Fruit fly (Drosophila melanogaster) whole organism, embryonic: Measurements from ENCODE around the gene CG15170.

Experiments
- B-H1 ChIP-seq: fragments of 200-800 bp; sonication (Bioruptor generic); IDR thresholded peaks from 3 replicates; pipeline ENCODE4 v1.3.6; 2022; ENCODE audit warnings: missing biosample characterization, missing genetic modification characterization
- CG10366 ChIP-seq: fragments of 200-800 bp; sonication (Bioruptor generic); IDR thresholded peaks from 2 replicates; pipeline ENCODE4 v1.3.6; 2022; ENCODE audit warnings: missing biosample characterization, missing genetic modification characterization
- CG10431 ChIP-seq: fragments of 200-800 bp; sonication (Bioruptor generic); optimal IDR thresholded peaks from 3 replicates; lab custom pipeline; 2018; ENCODE audit warnings: missing biosample characterization, mild to moderate bottlenecking, missing genetic modification characterization
- CG11247 ChIP-seq: fragments of 200-800 bp; sonication (Bioruptor generic); IDR thresholded peaks from 2 replicates; pipeline ENCODE4 v1.3.6; 2022; ENCODE audit warnings: missing biosample characterization, missing genetic modification characterization
- CG14860 ChIP-seq: fragments of 200-800 bp; sonication (Bioruptor generic); IDR thresholded peaks from 3 replicates; pipeline ENCODE4 v1.3.6; 2022; ENCODE audit warnings: missing biosample characterization, missing genetic modification characterization; ENCODE audit not compliant: partially characterized antibody
- CG1603 ChIP-seq: fragments of 200-800 bp; sonication (Bioruptor generic); optimal IDR thresholded peaks from 2 replicates; lab custom pipeline; 2019; ENCODE audit warnings: missing biosample characterization, mild to moderate bottlenecking, missing genetic modification characterization, moderate library complexity
- CG17361 ChIP-seq: fragments of 200-800 bp; sonication (Bioruptor generic); IDR thresholded peaks from 3 replicates; pipeline ENCODE4 v1.3.6; 2022; ENCODE audit warnings: missing biosample characterization, missing genetic modification characterization
- CG17568 ChIP-seq: fragments of 200-800 bp; sonication (Bioruptor generic); optimal IDR thresholded peaks from 2 replicates; lab custom pipeline; 2018; ENCODE audit warnings: missing biosample characterization, mild to moderate bottlenecking, missing genetic modification characterization, moderate library complexity
- CG1792 ChIP-seq: fragments of 200-800 bp; sonication (Bioruptor generic); optimal IDR thresholded peaks from 2 replicates; lab custom pipeline; 2016; ENCODE audit warnings: missing biosample characterization, missing genetic modification characterization
- CG18011 ChIP-seq: fragments of 200-800 bp; sonication (Bioruptor generic); optimal IDR thresholded peaks from 2 replicates; lab custom pipeline; 2017; ENCODE audit warnings: missing biosample characterization, missing genetic modification characterization, mild to moderate bottlenecking, moderate library complexity, missing genotype
- CG2120 ChIP-seq: fragments of 200-800 bp; sonication (Bioruptor generic); optimal IDR thresholded peaks from 3 replicates; lab custom pipeline; 2016; ENCODE audit warnings: missing biosample characterization, missing genetic modification characterization
- CG3163 ChIP-seq: fragments of 200-800 bp; sonication (Bioruptor generic); optimal IDR thresholded peaks from 3 replicates; lab custom pipeline; 2016; ENCODE audit warnings: missing biosample characterization, missing genetic modification characterization
- CG33213 ChIP-seq: fragments of 200-800 bp; sonication (Bioruptor generic); optimal IDR thresholded peaks from 3 replicates; lab custom pipeline; 2016; ENCODE audit warnings: missing biosample characterization, missing genetic modification characterization
- CG3838 ChIP-seq: fragments of 200-800 bp; sonication (Bioruptor generic); optimal IDR thresholded peaks from 3 replicates; lab custom pipeline; 2016; ENCODE audit warnings: missing biosample characterization, missing genetic modification characterization
- CG4424 ChIP-seq: fragments of 200-800 bp; sonication (Bioruptor generic); optimal IDR thresholded peaks from 3 replicates; lab custom pipeline; 2016; ENCODE audit warnings: missing biosample characterization, missing genetic modification characterization
- CG6175 ChIP-seq: fragments of 200-800 bp; sonication (Bioruptor generic); IDR thresholded peaks from 3 replicates; pipeline ENCODE4 v1.3.6; 2022; ENCODE audit warnings: missing biosample characterization, missing genetic modification characterization
- CG6654 ChIP-seq: fragments of 200-800 bp; sonication (Bioruptor generic); optimal IDR thresholded peaks from 2 replicates; lab custom pipeline; 2017; ENCODE audit warnings: missing biosample characterization, mild to moderate bottlenecking, missing genetic modification characterization
- CG6854 ChIP-seq: fragments of 200-800 bp; sonication (Bioruptor generic); optimal IDR thresholded peaks from 3 replicates; lab custom pipeline; 2017; ENCODE audit warnings: missing biosample characterization, mild to moderate bottlenecking, missing genetic modification characterization
- CG7745 ChIP-seq: fragments of 200-800 bp; sonication (Bioruptor generic); optimal IDR thresholded peaks from 2 replicates; lab custom pipeline; 2018; ENCODE audit warnings: missing biosample characterization, mild to moderate bottlenecking, missing genetic modification characterization, moderate library complexity
- CG8290 ChIP-seq, 3 experiments: fragments of 200-800 bp; sonication (Bioruptor generic); optimal IDR thresholded peaks; 2 replicates each; lab custom pipeline; 2016 to 2019; ENCODE audit warnings: missing biosample characterization in 3 of 3, missing genetic modification characterization in 3 of 3, mild to moderate bottlenecking in 2 of 3, moderate library complexity in 1 of 3
- CG8765 ChIP-seq: fragments of 200-800 bp; sonication (Bioruptor generic); IDR thresholded peaks from 2 replicates; pipeline ENCODE4 v1.3.6; 2022; ENCODE audit warnings: missing biosample characterization, missing genetic modification characterization
- CG8924 ChIP-seq: fragments of 200-800 bp; optimal IDR thresholded peaks from 3 replicates; lab custom pipeline; 2019; ENCODE audit warnings: missing biosample characterization, mild to moderate bottlenecking, missing genetic modification characterization, moderate library complexity
- CG9727 ChIP-seq: fragments of 200-800 bp; sonication (Bioruptor generic); optimal IDR thresholded peaks from 3 replicates; lab custom pipeline; 2017; ENCODE audit warnings: missing biosample characterization, mild to moderate bottlenecking, missing genetic modification characterization
- CG9797 ChIP-seq: fragments of 200-800 bp; sonication (Bioruptor generic); optimal IDR thresholded peaks from 3 replicates; lab custom pipeline; 2018; ENCODE audit warnings: missing biosample characterization, mild to moderate bottlenecking, missing genetic modification characterization
- Elba2 ChIP-seq: fragments of 200-800 bp; sonication (Bioruptor generic); optimal IDR thresholded peaks from 3 replicates; lab custom pipeline; 2016; ENCODE audit warnings: missing biosample characterization, missing genetic modification characterization
- Fer3 ChIP-seq: fragments of 200-800 bp; sonication (Bioruptor generic); optimal IDR thresholded peaks from 2 replicates; lab custom pipeline; 2018; ENCODE audit warnings: missing biosample characterization, mild to moderate bottlenecking, missing genetic modification characterization, moderate library complexity
- HHEX ChIP-seq: fragments of 200-800 bp; sonication (Bioruptor generic); optimal IDR thresholded peaks from 3 replicates; lab custom pipeline; 2017; ENCODE audit warnings: missing biosample characterization, mild to moderate bottlenecking, missing genetic modification characterization, missing genetic modification reagents
- Mes4 ChIP-seq: fragments of 200-800 bp; sonication (Bioruptor generic); optimal IDR thresholded peaks from 2 replicates; lab custom pipeline; 2016; ENCODE audit warnings: missing biosample characterization, missing genetic modification characterization
- NC2α ChIP-seq: fragments of 200-800 bp; sonication (Bioruptor generic); optimal IDR thresholded peaks from 2 replicates; lab custom pipeline; 2016; ENCODE audit warnings: missing biosample characterization, missing genetic modification characterization
- NK7.1 ChIP-seq: fragments of 200-800 bp; sonication (Bioruptor generic); optimal IDR thresholded peaks from 3 replicates; lab custom pipeline; 2016; ENCODE audit warnings: missing biosample characterization, missing genetic modification characterization
- Nf-YC ChIP-seq: fragments of 200-800 bp; optimal IDR thresholded peaks from 3 replicates; lab custom pipeline; 2019; ENCODE audit warnings: missing biosample characterization, mild to moderate bottlenecking, missing genetic modification characterization, moderate library complexity
- Oaz ChIP-seq: fragments of 200-800 bp; sonication (Bioruptor generic); IDR thresholded peaks from 2 replicates; pipeline ENCODE4 v1.3.6; 2022; ENCODE audit warnings: missing biosample characterization, missing genetic modification characterization
- PHDP ChIP-seq: fragments of 200-800 bp; sonication (Bioruptor generic); optimal IDR thresholded peaks from 3 replicates; lab custom pipeline; 2018; ENCODE audit warnings: missing biosample characterization, mild to moderate bottlenecking, missing genetic modification characterization, moderate library complexity
- Sry-β ChIP-seq: fragments of 200-800 bp; sonication (Bioruptor generic); optimal IDR thresholded peaks from 2 replicates; lab custom pipeline; 2018; ENCODE audit warnings: missing biosample characterization, mild to moderate bottlenecking, missing genetic modification characterization, moderate library complexity
- abd-A ChIP-seq: fragments of 200-800 bp; sonication (Bioruptor generic); optimal IDR thresholded peaks from 3 replicates; lab custom pipeline; 2019; ENCODE audit warnings: missing biosample characterization, mild to moderate bottlenecking, missing genetic modification characterization, moderate library complexity
- az2 ChIP-seq: fragments of 200-800 bp; sonication (Bioruptor generic); optimal IDR thresholded peaks from 3 replicates; lab custom pipeline; 2016; ENCODE audit warnings: missing biosample characterization, missing genetic modification characterization
- bowl ChIP-seq: fragments of 200-800 bp; sonication (Bioruptor generic); IDR thresholded peaks from 2 replicates; pipeline ENCODE4 v1.3.6; 2022; ENCODE audit warnings: missing biosample characterization, missing genetic modification characterization
- cato ChIP-seq: fragments of 200-800 bp; sonication (Bioruptor generic); optimal IDR thresholded peaks from 2 replicates; lab custom pipeline; 2016; ENCODE audit warnings: missing biosample characterization, missing genetic modification characterization, borderline replicate concordance
- caup ChIP-seq: fragments of 200-800 bp; sonication (Bioruptor generic); optimal IDR thresholded peaks from 3 replicates; lab custom pipeline; 2017; ENCODE audit warnings: missing biosample characterization, mild to moderate bottlenecking, missing genetic modification characterization, moderate library complexity; ENCODE audit not compliant: severe bottlenecking
- esg ChIP-seq: fragments of 200-800 bp; sonication (Bioruptor generic); conservative IDR thresholded peaks from 2 replicates; pipeline ENCODE4 v1.3.6; 2022; ENCODE audit warnings: missing biosample characterization, missing genetic modification characterization
- fd64A ChIP-seq: fragments of 200-800 bp; sonication (Bioruptor generic); optimal IDR thresholded peaks from 3 replicates; lab custom pipeline; 2018; ENCODE audit warnings: missing biosample characterization, mild to moderate bottlenecking, missing genetic modification characterization
- grau ChIP-seq: fragments of 200-800 bp; optimal IDR thresholded peaks from 3 replicates; lab custom pipeline; 2019; ENCODE audit warnings: missing biosample characterization, mild to moderate bottlenecking, missing genetic modification characterization, moderate library complexity
- ham ChIP-seq: fragments of 200-800 bp; sonication (Bioruptor generic); IDR thresholded peaks from 2 replicates; pipeline ENCODE4 v1.3.6; 2022; ENCODE audit warnings: missing biosample characterization, missing genetic modification characterization
- mirr ChIP-seq: fragments of 200-800 bp; sonication (Bioruptor generic); optimal IDR thresholded peaks from 3 replicates; lab custom pipeline; 2018; ENCODE audit warnings: missing biosample characterization, mild to moderate bottlenecking, missing genetic modification characterization
- pum ChIP-seq: fragments of 200-800 bp; sonication (Bioruptor generic); optimal IDR thresholded peaks from 2 replicates; lab custom pipeline; 2016; ENCODE audit warnings: missing biosample characterization, missing genetic modification characterization
- seq ChIP-seq: fragments of 200-800 bp; sonication (Bioruptor generic); IDR thresholded peaks from 2 replicates; pipeline ENCODE4 v1.3.6; 2022; ENCODE audit warnings: missing biosample characterization, missing genetic modification characterization
- stc ChIP-seq: fragments of 200-800 bp; sonication (Bioruptor generic); IDR thresholded peaks from 2 replicates; pipeline ENCODE4 v1.3.6; 2022; ENCODE audit warnings: missing biosample characterization, missing genetic modification characterization
- tup ChIP-seq: fragments of 200-800 bp; sonication (Bioruptor generic); optimal IDR thresholded peaks from 2 replicates; lab custom pipeline; 2016; ENCODE audit warnings: missing biosample characterization, mild to moderate bottlenecking, missing genetic modification characterization, moderate library complexity
- zfh2 ChIP-seq: fragments of 200-800 bp; sonication (Bioruptor generic); optimal IDR thresholded peaks from 2 replicates; lab custom pipeline; 2016; ENCODE audit warnings: missing biosample characterization, missing genetic modification characterization

The CG15170 gene

DNA sequence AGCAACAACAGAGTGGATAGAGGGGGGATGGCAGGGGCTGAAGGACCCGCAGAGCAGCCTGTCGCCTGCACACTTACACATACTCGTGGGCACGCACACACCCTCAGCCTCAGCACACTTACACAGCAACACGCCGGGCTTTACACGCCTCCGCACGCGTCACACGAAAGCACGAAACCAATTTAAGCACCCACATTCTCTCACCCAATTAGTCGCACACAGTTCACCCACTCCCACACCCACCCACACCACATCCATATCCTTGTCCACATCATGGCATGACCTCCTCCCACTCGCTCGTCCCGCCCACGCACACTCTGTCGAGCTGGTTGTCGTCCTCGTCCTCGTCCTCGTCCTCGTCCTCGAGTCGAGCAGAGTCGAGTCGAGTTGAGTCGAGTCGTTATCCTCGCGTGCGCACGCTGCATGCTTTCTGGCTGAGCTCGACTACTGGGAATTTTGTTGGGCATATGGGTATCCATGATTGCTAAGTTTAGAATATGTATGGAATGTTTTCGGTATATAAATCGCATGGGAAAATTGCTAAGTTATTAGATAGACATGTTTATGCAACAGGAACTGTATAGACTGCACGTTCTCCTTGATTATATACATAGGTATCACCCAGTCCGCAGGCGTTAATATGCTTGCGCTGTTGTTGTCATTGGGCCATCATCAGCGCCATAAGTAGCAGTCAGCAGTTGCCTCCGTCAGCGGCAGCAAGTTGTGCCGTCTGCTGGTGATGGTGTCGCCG, 22.0 kb upstream of the CG15170 start (continued):
- TF ChIP-seq CG18011 (GFP tag; lab: Kevin White, UChicago) (peak; percentile 3), CG4424 (peak; percentile 66), CG17361 (peak; percentile 75), CG2120 (GFP tag; lab: Kevin White, UChicago) (peak; percentile 94), stc (GFP tag; lab: Robert Waterston, UW) (peak; percentile 78), Sry-β (GFP tag; lab: Kevin White, UChicago) (no peak), CG10431 (no peak), abd-A (tag; lab: Kevin White, UChicago) (peak; percentile 96), CG9797 (GFP tag; lab: Kevin White, UChicago) (no peak), bowl (GFP tag; lab: Robert Waterston, UW) (peak; percentile 63; the same call in 1 of the 2 replicates), seq (peak; percentile 82), CG1603 (peak; percentile 85), CG17568 (GFP tag; lab: Kevin White, UChicago) (peak; percentile 69), zfh2 (peak; percentile 69), CG14860 (GFP tag; lab: Robert Waterston, UW) (no peak), grau (tag; lab: Kevin White, UChicago) (peak; percentile 84), fd64A (GFP tag; lab: Kevin White, UChicago) (peak; percentile 22), CG8765 (GFP tag; lab: Robert Waterston, UW) (peak; percentile 27; the same call in 1 of the 2 replicates), B-H1 (GFP tag; lab: Robert Waterston, UW) (peak; percentile 78), CG8290 (GFP tag; optimal IDR thresholded peaks at IDR 0.05; lab: Kevin White, UChicago) (no peak), CG8290 (tag; optimal IDR thresholded peaks at IDR 0.05; lab: Kevin White, UChicago) (peak in 1 of 2 experiments; percentile 93), HHEX (peak; percentile 81), Mes4 (GFP tag; lab: Kevin White, UChicago) (peak; percentile 62), Nf-YC (peak; percentile 43), CG8924 (peak; percentile 87), caup (GFP tag; lab: Kevin White, UChicago) (peak; percentile 82), PHDP (tag; lab: Kevin White, UChicago) (peak; percentile 80), ham (GFP tag; lab: Robert Waterston, UW) (peak; percentile 54; the same call in 1 of the 2 replicates), cato (no peak), CG9727 (GFP tag; lab: Kevin White, UChicago) (peak; percentile 82), NC2α (GFP tag; lab: Kevin White, UChicago) (peak; percentile 46), CG11247 (peak; percentile 81), CG7745 (no peak), mirr (GFP tag; lab: Kevin White, UChicago) (peak; percentile 88), CG6175 (GFP tag; lab: Robert Waterston, UW) (peak; percentile 78), CG3838 (GFP tag; lab: Kevin White, UChicago) (no peak), pum (GFP tag; lab: Kevin White, UChicago) (peak; percentile 74), tup (peak; percentile 71), CG10366 (GFP tag; lab: Robert Waterston, UW) (peak; percentile 88), CG3163 (GFP tag; lab: Kevin White, UChicago) (peak; percentile 44), az2 (GFP tag; lab: Kevin White, UChicago) (peak; percentile 72), CG33213 (peak; percentile 48), CG6854 (GFP tag; lab: Kevin White, UChicago) (peak; percentile 18), NK7.1 (GFP tag; lab: Kevin White, UChicago) (peak; percentile 56), CG6654 (GFP tag; lab: Kevin White, UChicago) (peak; percentile 16), CG1792 (GFP tag; lab: Kevin White, UChicago) (peak; percentile 71), Fer3 (peak; percentile 82), esg (peak; percentile 86), Elba2 (GFP tag; lab: Kevin White, UChicago) (no peak), Oaz (GFP tag; lab: Robert Waterston, UW) (peak; percentile 83)
